Worm (Caenorhabditis elegans) whole organism, young adult: ENCODE data around the gene egal-1.

Experiments
- B0019.2 ChIP-seq: fragments of 200-800 bp; sonication (Bioruptor generic); conservative IDR thresholded peaks from 2 replicates; pipeline ENCODE4 v1.3.6; 2022; ENCODE audit warnings: missing genetic modification reagents, missing genetic modification characterization, missing compliant biosample characterization
- B0035.1 ChIP-seq: sonication (generic microtip); optimal IDR thresholded peaks from 2 replicates; lab custom pipeline; 2016; ENCODE audit warnings: missing genetic modification characterization, mild to moderate bottlenecking, missing compliant biosample characterization, missing genotype, missing genetic modification reagents
- B0261.1 ChIP-seq: sonication (generic microtip); optimal IDR thresholded peaks from 2 replicates; lab custom pipeline; 2016; ENCODE audit warnings: mild to moderate bottlenecking, missing genetic modification characterization, moderate library complexity, missing compliant biosample characterization
- C17E4.6 ChIP-seq: fragments of 200-800 bp; sonication (Bioruptor generic); IDR thresholded peaks from 2 replicates; pipeline ENCODE4 v1.3.6; 2022; ENCODE audit warnings: missing genetic modification reagents, missing genetic modification characterization, missing compliant biosample characterization
- F10E7.11 ChIP-seq: sonication (generic microtip); optimal IDR thresholded peaks from 2 replicates; lab custom pipeline; 2017; ENCODE audit warnings: mild to moderate bottlenecking, missing genetic modification characterization, moderate library complexity, missing compliant biosample characterization
- F57C9.4 ChIP-seq: sonication (generic microtip); optimal IDR thresholded peaks from 2 replicates; lab custom pipeline; 2017; ENCODE audit warnings: mild to moderate bottlenecking, missing genetic modification characterization, missing compliant biosample characterization
- K12H6.12 ChIP-seq: fragments of 200-800 bp; sonication (Bioruptor generic); optimal IDR thresholded peaks from 2 replicates; lab custom pipeline; 2018; ENCODE audit warnings: mild to moderate bottlenecking, missing genetic modification characterization, missing compliant biosample characterization
- T26A5.8 ChIP-seq: sonication (generic microtip); optimal IDR thresholded peaks from 2 replicates; lab custom pipeline; 2016; ENCODE audit warnings: missing genetic modification characterization, missing compliant biosample characterization
- Y95B8A.8 ChIP-seq: fragments of 200-800 bp; sonication (Bioruptor generic); IDR thresholded peaks from 2 replicates; pipeline ENCODE4 v1.3.6; 2022; ENCODE audit warnings: missing genetic modification reagents, missing genetic modification characterization, missing compliant biosample characterization
- attf-3 ChIP-seq: fragments of 200-800 bp; sonication (Bioruptor generic); conservative IDR thresholded peaks from 2 replicates; pipeline ENCODE4 v1.3.6; 2022; ENCODE audit warnings: missing genetic modification reagents, missing genetic modification characterization, missing compliant biosample characterization
- cebp-1 ChIP-seq, 2 experiments: fragments of 200-800 bp in 1 of 2; sonication (Bioruptor generic) in 1 of 2; sonication (generic microtip) in 1 of 2; IDR thresholded peaks in 1 of 2; optimal IDR thresholded peaks in 1 of 2; 2 replicates each; pipeline versions ENCODE4 v1.3.6 to Lab custom; 2017 to 2022; ENCODE audit warnings: missing compliant biosample characterization in 2 of 2, missing genetic modification characterization in 2 of 2, mild to moderate bottlenecking in 1 of 2, missing genetic modification reagents in 1 of 2, moderate library complexity in 1 of 2
- ceh-27 ChIP-seq: fragments of 200-800 bp; sonication (Bioruptor generic); optimal IDR thresholded peaks from 2 replicates; lab custom pipeline; 2018; ENCODE audit warnings: mild to moderate bottlenecking, missing genetic modification characterization, moderate library complexity, missing compliant biosample characterization
- ceh-58 ChIP-seq: fragments of 200-800 bp; sonication (Bioruptor generic); IDR thresholded peaks from 2 replicates; pipeline ENCODE4 v1.3.6; 2022; ENCODE audit warnings: missing genetic modification characterization, missing compliant biosample characterization
- dpff-1 ChIP-seq: sonication (generic microtip); optimal IDR thresholded peaks from 2 replicates; lab custom pipeline; 2017; ENCODE audit warnings: mild to moderate bottlenecking, missing genetic modification characterization, missing compliant biosample characterization
- egl-44 ChIP-seq: fragments of 200-800 bp; sonication (Bioruptor generic); IDR thresholded peaks from 2 replicates; pipeline ENCODE4 v1.3.6; 2022; ENCODE audit warnings: missing genetic modification reagents, missing genetic modification characterization, missing compliant biosample characterization
- ets-4 ChIP-seq: fragments of 200-800 bp; sonication (Bioruptor generic); optimal IDR thresholded peaks from 2 replicates; lab custom pipeline; 2018; ENCODE audit warnings: mild to moderate bottlenecking, missing genetic modification characterization, missing compliant biosample characterization
- hmg-1.2 ChIP-seq: fragments of 200-800 bp; sonication (Bioruptor generic); IDR thresholded peaks from 2 replicates; pipeline ENCODE4 v1.3.6; 2022; ENCODE audit warnings: missing genetic modification reagents, missing genetic modification characterization, missing compliant biosample characterization
- hrde-1 ChIP-seq: sonication (generic microtip); optimal IDR thresholded peaks from 2 replicates; lab custom pipeline; 2016; ENCODE audit warnings: missing genetic modification characterization, mild to moderate bottlenecking, missing compliant biosample characterization, moderate library complexity, missing genotype, missing genetic modification reagents, borderline replicate concordance
- hsf-1 ChIP-seq: fragments of 200-800 bp; sonication (Bioruptor generic); IDR thresholded peaks from 2 replicates; pipeline ENCODE4 v1.3.6; 2022; ENCODE audit warnings: missing genetic modification reagents, missing genetic modification characterization, missing compliant biosample characterization
- lin-35 ChIP-seq, 3 experiments: fragments of 150-350 bp in 2 of 3; sonication (generic microtip) in 1 of 3; optimal IDR thresholded peaks; 2 replicates each; lab custom pipeline; 2014 to 2018; ENCODE audit warnings: missing biosample characterization in 3 of 3, missing genetic modification characterization in 3 of 3, missing genetic modification reagents in 3 of 3
- lsl-1 ChIP-seq: fragments of 200-800 bp; sonication (Bioruptor generic); optimal IDR thresholded peaks from 2 replicates; lab custom pipeline; 2018; ENCODE audit warnings: mild to moderate bottlenecking, missing genetic modification characterization, moderate library complexity, missing compliant biosample characterization
- madf-6 ChIP-seq: fragments of 200-800 bp; sonication (Bioruptor generic); IDR thresholded peaks from 2 replicates; pipeline ENCODE4 v1.3.6; 2022; ENCODE audit warnings: missing genetic modification reagents, missing genetic modification characterization, missing compliant biosample characterization
- madf-8 ChIP-seq: fragments of 200-800 bp; sonication (Bioruptor generic); conservative IDR thresholded peaks from 2 replicates; pipeline ENCODE4 v1.3.6; 2022; ENCODE audit warnings: missing genetic modification reagents, missing genetic modification characterization, missing compliant biosample characterization
- nfyb-1 ChIP-seq: fragments of 200-800 bp; sonication (Bioruptor generic); IDR thresholded peaks from 2 replicates; pipeline ENCODE4 v1.3.6; 2022; ENCODE audit warnings: missing genetic modification reagents, missing genetic modification characterization, missing compliant biosample characterization
- nhr-27 ChIP-seq: fragments of 200-800 bp; sonication (Bioruptor generic); optimal IDR thresholded peaks from 2 replicates; lab custom pipeline; 2018; ENCODE audit warnings: mild to moderate bottlenecking, missing genetic modification characterization, moderate library complexity, missing compliant biosample characterization
- nhr-80 ChIP-seq: sonication (generic microtip); optimal IDR thresholded peaks from 2 replicates; lab custom pipeline; 2016; ENCODE audit warnings: missing genetic modification characterization, missing compliant biosample characterization
- pbrm-1 ChIP-seq: fragments of 200-800 bp; sonication (Bioruptor generic); IDR thresholded peaks from 2 replicates; pipeline ENCODE4 v1.3.6; 2022; ENCODE audit warnings: missing genetic modification reagents, missing genetic modification characterization, missing compliant biosample characterization
- snpc-1.3 ChIP-seq: sonication (generic microtip); optimal IDR thresholded peaks from 2 replicates; lab custom pipeline; 2017; ENCODE audit warnings: missing genetic modification characterization, mild to moderate bottlenecking, missing compliant biosample characterization, antibody characterized with exemption, moderate library complexity, missing genotype, missing genetic modification reagents; ENCODE audit not compliant: insufficient read depth
- snpc-4 ChIP-seq, 5 experiments: fragments of 150-350 bp in 1 of 5; sonication (generic microtip) in 4 of 5; optimal IDR thresholded peaks; 2 replicates each; lab custom pipeline; 2014 to 2018; ENCODE audit warnings: missing genetic modification characterization in 5 of 5, missing biosample characterization in 3 of 5, antibody characterized with exemption in 2 of 5, mild to moderate bottlenecking in 2 of 5, missing compliant biosample characterization in 2 of 5, missing genotype in 2 of 5, moderate library complexity in 2 of 5, missing genetic modification reagents in 1 of 5
- ztf-25 ChIP-seq: fragments of 200-800 bp; sonication (Bioruptor generic); IDR thresholded peaks from 2 replicates; pipeline ENCODE4 v1.3.6; 2022; ENCODE audit warnings: missing genetic modification reagents, missing genetic modification characterization, missing compliant biosample characterization
- ztf-28 ChIP-seq: fragments of 200-800 bp; sonication (Bioruptor generic); IDR thresholded peaks from 2 replicates; pipeline ENCODE4 v1.3.6; 2022; ENCODE audit warnings: missing genetic modification reagents, missing genetic modification characterization, missing compliant biosample characterization
- ztf-6 ChIP-seq: fragments of 200-800 bp; sonication (Bioruptor generic); IDR thresholded peaks from 2 replicates; pipeline ENCODE4 v1.3.6; 2022; ENCODE audit warnings: missing genetic modification reagents, missing genetic modification characterization, missing compliant biosample characterization

Gene egal-1

DNA sequence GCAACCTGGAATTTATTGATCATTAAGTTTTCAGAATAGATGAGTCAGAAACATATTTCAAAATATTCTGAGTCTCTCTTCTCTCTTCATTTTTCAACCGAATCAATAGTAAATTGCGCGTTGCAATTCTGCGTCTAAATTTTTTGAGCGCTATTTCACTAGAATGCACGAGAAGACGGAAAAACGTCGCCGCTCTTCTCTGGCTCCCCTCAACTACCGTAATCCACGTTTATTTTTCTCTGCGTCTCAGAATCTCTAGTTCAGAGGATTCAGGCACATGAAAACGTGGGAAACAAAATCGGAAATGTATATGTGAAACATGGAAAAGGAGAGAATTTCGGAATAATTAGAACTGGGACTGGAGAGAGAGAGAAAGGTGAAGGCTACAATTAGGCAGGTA, 19.1 kb upstream of the egal-1 start:
- TF ChIP-seq madf-6 (GFP tag; lab: Robert Waterston, UW): no peak
- TF ChIP-seq lin-35 (GFP tag; optimal IDR thresholded peaks at IDR 0.05; lab: Kevin White, UChicago): peak in 1 of 3 experiments; percentile 15
- peak; percentile 46; the same call in 1 of the 2 replicates for TF ChIP-seq hmg-1.2 (GFP tag; lab: Robert Waterston, UW)
- peak; percentile 33 for TF ChIP-seq K12H6.12 (tag; lab: Kevin White, UChicago)
- TF ChIP-seq ztf-25: no peak
- TF ChIP-seq nfyb-1: 0 out of 2 replicates have a peak, but pooled peaks have one; percentile 53
- 0 out of 2 replicates have a peak, but pooled peaks have one; percentile 41 for TF ChIP-seq pbrm-1 (GFP tag; lab: Robert Waterston, UW)
- no peak for TF ChIP-seq cebp-1 (GFP tag; IDR thresholded peaks at IDR 0.05; lab: Robert Waterston, UW)
- peak; percentile 59 for TF ChIP-seq cebp-1 (tag; optimal IDR thresholded peaks at IDR 0.05; lab: Kevin White, UChicago)
- TF ChIP-seq ceh-27 (GFP tag; lab: Kevin White, UChicago): peak; percentile 8
- TF ChIP-seq C17E4.6 (GFP tag; lab: Robert Waterston, UW): no peak

DNA sequence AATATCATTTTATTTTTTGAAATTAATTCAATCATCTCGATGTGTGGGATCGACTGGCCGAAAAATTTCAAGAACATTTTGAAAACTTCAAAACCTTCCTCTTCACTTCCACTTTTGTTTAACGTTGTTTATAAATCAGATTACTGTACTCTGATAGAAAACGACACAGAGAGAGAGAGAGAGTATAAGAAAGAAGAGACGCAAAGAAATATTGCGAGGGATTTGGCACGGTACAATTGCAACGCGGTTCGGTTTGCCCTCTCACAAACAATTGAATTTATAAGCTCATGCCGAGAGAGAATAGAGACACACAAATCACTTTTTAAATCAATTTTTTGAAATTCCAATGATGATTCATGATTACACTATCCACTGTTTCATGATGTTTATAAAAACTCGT, 18.2 kb upstream of the egal-1 start:
- TF ChIP-seq T26A5.8 (tag; lab: Kevin White, UChicago): no peak
- no peak for TF ChIP-seq B0019.2
- no peak for TF ChIP-seq ztf-28 (GFP tag; lab: Robert Waterston, UW)
- no peak for TF ChIP-seq Y95B8A.8 (GFP tag; lab: Robert Waterston, UW)
- TF ChIP-seq egl-44 (GFP tag; lab: Robert Waterston, UW): no peak
- TF ChIP-seq lsl-1: no peak
- no peak for TF ChIP-seq ets-4
- TF ChIP-seq B0035.1 (tag; lab: Kevin White, UChicago): no peak

DNA sequence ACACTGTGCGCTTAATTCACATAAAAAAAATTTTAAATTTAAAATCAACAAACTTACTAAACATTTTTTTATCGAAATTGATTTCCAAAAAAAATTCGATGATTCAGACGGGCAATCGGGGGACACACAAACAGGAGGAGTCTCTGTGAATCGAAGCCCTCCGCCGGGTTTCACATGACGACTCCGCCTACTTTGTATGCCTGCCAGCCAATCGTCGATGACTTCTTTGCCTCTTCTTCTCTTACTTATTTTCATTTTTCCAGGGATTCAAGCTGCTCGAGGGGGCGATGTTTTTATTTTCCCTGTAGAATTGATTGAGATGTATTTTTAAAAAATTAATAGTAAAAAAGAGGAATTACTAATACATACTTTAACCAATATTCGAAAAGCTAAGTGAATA, 17.7 kb upstream of the egal-1 start, which contains the start of gene lntl-1:
Gene lntl-1, minus strand, starts transcription at position 185 of the 400 bp plus-strand sequence.
- no peak for TF ChIP-seq ztf-6 (GFP tag; lab: Robert Waterston, UW)
- no peak for TF ChIP-seq F10E7.11 (tag; lab: Kevin White, UChicago)
- no peak for TF ChIP-seq nhr-80 (tag; lab: Kevin White, UChicago)
- TF ChIP-seq hmg-1.2 (GFP tag; lab: Robert Waterston, UW): no peak
- TF ChIP-seq madf-8: no peak
- 0 out of 2 replicates have a peak, but pooled peaks have one; percentile 52 for TF ChIP-seq nfyb-1

DNA sequence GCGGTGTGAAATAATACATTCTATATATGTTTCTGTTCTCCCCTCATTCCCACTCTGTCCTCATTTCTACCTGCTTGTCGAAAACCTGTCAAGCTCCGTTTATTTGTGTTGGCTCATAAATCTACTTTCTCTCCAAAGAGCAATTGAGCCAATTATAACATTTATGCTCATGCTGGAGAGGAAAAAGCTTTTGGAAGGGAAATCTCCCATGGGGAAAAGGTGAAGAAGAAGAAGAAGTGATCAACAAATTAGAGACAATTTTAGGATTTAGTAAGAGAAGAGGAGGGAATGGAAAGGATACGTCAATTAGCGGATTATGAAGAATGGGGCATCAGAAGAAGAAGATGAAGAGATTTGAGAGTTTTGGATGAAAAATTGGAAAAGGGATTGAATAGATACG, 14.9 kb upstream of the egal-1 start:
- TF ChIP-seq B0261.1 (tag; lab: Kevin White, UChicago) (no peak), attf-3 (GFP tag; lab: Robert Waterston, UW) (no peak), ceh-58 (GFP tag; lab: Robert Waterston, UW) (no peak), ztf-25 (no peak), dpff-1 (tag; lab: Kevin White, UChicago) (no peak), snpc-1.3 (tag; lab: Kevin White, UChicago) (no peak), F57C9.4 (tag; lab: Kevin White, UChicago) (no peak), lin-35 (GFP tag; optimal IDR thresholded peaks at IDR 0.05; lab: Kevin White, UChicago) (no peak), nhr-80 (tag; lab: Kevin White, UChicago) (no peak)

DNA sequence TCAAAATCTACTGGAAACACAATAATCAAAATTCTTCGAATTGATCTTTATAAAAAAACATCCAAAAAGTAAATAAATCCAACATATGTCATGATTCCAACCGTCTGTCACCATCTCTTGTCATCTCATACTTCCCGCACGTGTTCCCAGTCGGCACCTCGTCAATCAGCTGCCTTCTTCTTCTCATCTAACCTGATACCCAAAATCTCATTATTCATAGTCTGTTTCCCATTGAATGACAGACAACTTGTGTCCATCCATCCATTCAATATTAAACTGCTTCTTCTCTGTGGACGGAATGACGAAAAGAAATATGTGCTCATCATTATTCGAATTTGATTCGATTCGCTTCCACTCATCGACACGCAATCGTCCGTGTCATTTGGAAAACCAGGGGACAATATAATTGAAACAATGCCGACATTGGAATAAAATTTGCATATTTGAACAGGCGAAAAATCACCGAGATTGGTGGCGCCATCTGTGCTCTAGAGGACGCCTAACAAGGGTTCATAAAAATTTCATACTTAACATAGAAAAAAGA, 13.4 kb upstream of the egal-1 start:
- TF ChIP-seq madf-6 (GFP tag; lab: Robert Waterston, UW): 0 out of 2 replicates have a peak, but pooled peaks have one; percentile 23
- 0 out of 2 replicates have a peak, but pooled peaks have one; percentile 20 for TF ChIP-seq hsf-1
- TF ChIP-seq nhr-27 (tag; lab: Kevin White, UChicago): no peak
- no peak for TF ChIP-seq snpc-4 (GFP tag; optimal IDR thresholded peaks at IDR 0.05; lab: Kevin White, UChicago)
- peak in 1 of 4 experiments; percentile 77 for TF ChIP-seq snpc-4 (tag; optimal IDR thresholded peaks at IDR 0.05; lab: Kevin White, UChicago)
- TF ChIP-seq hrde-1 (tag; lab: Kevin White, UChicago): peak; percentile 71
- no peak for TF ChIP-seq K12H6.12 (tag; lab: Kevin White, UChicago)
